Fruit fly (Drosophila melanogaster) whole organism, embryonic: ENCODE measurements around the gene CG1161.
A peak's percentile ranks its signal among the peaks of the same experiment; 100 is the strongest.

ENCODE experiments used
- Awh ChIP-seq: fragments of 200-800 bp; sonication (Bioruptor generic); IDR thresholded peaks from 2 replicates; pipeline ENCODE4, ENCODE4 v1.3.6; 2022; ENCODE audit warnings: missing biosample characterization, missing genetic modification characterization
- BEAF-32 ChIP-seq: fragments of 200-800 bp; sonication (Bioruptor generic); optimal IDR thresholded peaks from 3 replicates; lab custom pipeline; 2017; ENCODE audit warnings: missing biosample characterization, missing genetic modification characterization, mild to moderate bottlenecking, moderate library complexity, missing genetic modification reagents
- BtbVII ChIP-seq: fragments of 200-800 bp; sonication (Bioruptor generic); optimal IDR thresholded peaks from 3 replicates; lab custom pipeline; 2017; ENCODE audit warnings: missing biosample characterization, mild to moderate bottlenecking, missing genetic modification characterization
- CG10209 ChIP-seq: fragments of 200-800 bp; sonication (Bioruptor generic); optimal IDR thresholded peaks from 3 replicates; lab custom pipeline; 2017; ENCODE audit warnings: missing biosample characterization, mild to moderate bottlenecking, missing genetic modification characterization, missing genetic modification reagents
- CG10267 ChIP-seq: fragments of 200-800 bp; sonication (Bioruptor generic); optimal IDR thresholded peaks from 2 replicates; lab custom pipeline; 2018; ENCODE audit warnings: missing biosample characterization, mild to moderate bottlenecking, missing genetic modification characterization, moderate library complexity
- CG10654 ChIP-seq: fragments of 200-800 bp; sonication (Bioruptor generic); optimal IDR thresholded peaks from 2 replicates; lab custom pipeline; 2016; ENCODE audit warnings: missing biosample characterization, missing genetic modification characterization
- CG11247 ChIP-seq: fragments of 200-800 bp; sonication (Bioruptor generic); IDR thresholded peaks from 2 replicates; pipeline ENCODE4 v1.3.6; 2022; ENCODE audit warnings: missing biosample characterization, missing genetic modification characterization
- CG11695 ChIP-seq: fragments of 200-800 bp; sonication (Bioruptor generic); IDR thresholded peaks from 3 replicates; pipeline ENCODE4 v1.3.6; 2022; ENCODE audit warnings: missing biosample characterization, missing genetic modification characterization
- CG12071 ChIP-seq: fragments of 200-800 bp; sonication (Bioruptor generic); optimal IDR thresholded peaks from 3 replicates; lab custom pipeline; 2018; ENCODE audit warnings: missing biosample characterization, mild to moderate bottlenecking, missing genetic modification characterization
- CG12104 ChIP-seq: fragments of 200-800 bp; sonication (Bioruptor generic); optimal IDR thresholded peaks from 3 replicates; lab custom pipeline; 2016; ENCODE audit warnings: missing biosample characterization, missing genetic modification characterization
- CG1603 ChIP-seq: fragments of 200-800 bp; sonication (Bioruptor generic); optimal IDR thresholded peaks from 2 replicates; lab custom pipeline; 2019; ENCODE audit warnings: missing biosample characterization, mild to moderate bottlenecking, missing genetic modification characterization, moderate library complexity
- CG2116 ChIP-seq: fragments of 200-800 bp; sonication (Bioruptor generic); optimal IDR thresholded peaks from 3 replicates; lab custom pipeline; 2018; ENCODE audit warnings: missing biosample characterization, mild to moderate bottlenecking, missing genetic modification characterization
- CG2678 ChIP-seq: fragments of 200-800 bp; sonication (Bioruptor generic); optimal IDR thresholded peaks from 3 replicates; lab custom pipeline; 2019; ENCODE audit warnings: missing biosample characterization, mild to moderate bottlenecking, missing genetic modification characterization, moderate library complexity
- CG3163 ChIP-seq: fragments of 200-800 bp; sonication (Bioruptor generic); optimal IDR thresholded peaks from 3 replicates; lab custom pipeline; 2016; ENCODE audit warnings: missing biosample characterization, missing genetic modification characterization
- CG3281 ChIP-seq: fragments of 200-800 bp; sonication (Bioruptor generic); optimal IDR thresholded peaks from 3 replicates; lab custom pipeline; 2017; ENCODE audit warnings: missing biosample characterization, mild to moderate bottlenecking, missing genetic modification characterization
- CG3407 ChIP-seq: fragments of 200-800 bp; sonication (Bioruptor generic); optimal IDR thresholded peaks from 2 replicates; lab custom pipeline; 2018; ENCODE audit warnings: missing biosample characterization, mild to moderate bottlenecking, missing genetic modification characterization
- CG3726 ChIP-seq: fragments of 200-800 bp; sonication (Bioruptor generic); IDR thresholded peaks from 3 replicates; pipeline ENCODE4, ENCODE4 v1.3.6; 2022; ENCODE audit warnings: missing biosample characterization, missing genetic modification characterization
- CG4707 ChIP-seq: fragments of 200-800 bp; sonication (Bioruptor generic); optimal IDR thresholded peaks from 2 replicates; lab custom pipeline; 2018; ENCODE audit warnings: missing biosample characterization, mild to moderate bottlenecking, missing genetic modification characterization, moderate library complexity
- CG4854 ChIP-seq: fragments of 200-800 bp; sonication (Bioruptor generic); optimal IDR thresholded peaks from 2 replicates; lab custom pipeline; 2016; ENCODE audit warnings: missing biosample characterization, missing genetic modification characterization, inconsistent platforms
- CG6765 ChIP-seq: fragments of 200-800 bp; sonication (Bioruptor generic); optimal IDR thresholded peaks from 3 replicates; lab custom pipeline; 2017; ENCODE audit warnings: missing biosample characterization, mild to moderate bottlenecking, missing genetic modification characterization
- CG7745 ChIP-seq: fragments of 200-800 bp; sonication (Bioruptor generic); optimal IDR thresholded peaks from 2 replicates; lab custom pipeline; 2018; ENCODE audit warnings: missing biosample characterization, mild to moderate bottlenecking, missing genetic modification characterization, moderate library complexity
- CG7839 ChIP-seq: fragments of 200-800 bp; sonication (Bioruptor generic); optimal IDR thresholded peaks from 3 replicates; lab custom pipeline; 2018; ENCODE audit warnings: missing biosample characterization, mild to moderate bottlenecking, missing genetic modification characterization, moderate library complexity
- CG8089 ChIP-seq: fragments of 200-800 bp; sonication (Bioruptor generic); optimal IDR thresholded peaks from 3 replicates; lab custom pipeline; 2016; ENCODE audit warnings: missing biosample characterization, missing genetic modification characterization
- CG8924 ChIP-seq: fragments of 200-800 bp; optimal IDR thresholded peaks from 3 replicates; lab custom pipeline; 2019; ENCODE audit warnings: missing biosample characterization, mild to moderate bottlenecking, missing genetic modification characterization, moderate library complexity
- CG9876 ChIP-seq: fragments of 200-800 bp; sonication (Bioruptor generic); optimal IDR thresholded peaks from 2 replicates; lab custom pipeline; 2016; ENCODE audit warnings: missing biosample characterization, missing genetic modification characterization
- D19A ChIP-seq: fragments of 200-800 bp; optimal IDR thresholded peaks from 3 replicates; lab custom pipeline; 2019; ENCODE audit warnings: missing biosample characterization, mild to moderate bottlenecking, missing genetic modification characterization, moderate library complexity
- Doc3 ChIP-seq: fragments of 200-800 bp; sonication (Bioruptor generic); IDR thresholded peaks from 3 replicates; pipeline ENCODE4 v1.3.6; 2022; ENCODE audit warnings: missing biosample characterization, missing genetic modification characterization; ENCODE audit not compliant: partially characterized antibody
- Dp ChIP-seq: fragments of 200-800 bp; sonication (Bioruptor generic); optimal IDR thresholded peaks from 2 replicates; lab custom pipeline; 2018; ENCODE audit warnings: missing biosample characterization, mild to moderate bottlenecking, missing genetic modification characterization, moderate library complexity
- HLHmδ ChIP-seq: fragments of 200-800 bp; sonication (Bioruptor generic); optimal IDR thresholded peaks from 2 replicates; lab custom pipeline; 2018; ENCODE audit warnings: missing biosample characterization, mild to moderate bottlenecking, missing genetic modification characterization, moderate library complexity
- Hand ChIP-seq: fragments of 200-800 bp; sonication (Bioruptor generic); optimal IDR thresholded peaks from 2 replicates; lab custom pipeline; 2017; ENCODE audit warnings: mild to moderate bottlenecking, missing biosample characterization, missing genetic modification reagents, missing genetic modification characterization
- Hr39 ChIP-seq: fragments of >200 bp; optimal IDR thresholded peaks from 2 replicates; lab custom pipeline; 2017
- Hr51 ChIP-seq, 2 experiments: fragments of 200-800 bp; sonication (Bioruptor generic); optimal IDR thresholded peaks; 2 replicates in 1 of 2; 3 replicates in 1 of 2; lab custom pipeline; 2016 to 2018; ENCODE audit warnings: missing biosample characterization in 2 of 2, missing genetic modification characterization in 2 of 2, mild to moderate bottlenecking in 1 of 2, moderate library complexity in 1 of 2
- Oaz ChIP-seq: fragments of 200-800 bp; sonication (Bioruptor generic); IDR thresholded peaks from 2 replicates; pipeline ENCODE4 v1.3.6; 2022; ENCODE audit warnings: missing biosample characterization, missing genetic modification characterization
- Optix ChIP-seq: fragments of 200-800 bp; sonication (Bioruptor generic); IDR thresholded peaks from 3 replicates; pipeline ENCODE4 v1.3.6; 2022; ENCODE audit warnings: missing biosample characterization, missing genetic modification characterization
- Rx ChIP-seq: fragments of 200-800 bp; sonication (Bioruptor generic); IDR thresholded peaks from 2 replicates; pipeline ENCODE4 v1.3.6; 2022; ENCODE audit warnings: missing biosample characterization, missing genetic modification characterization
- Sox102F ChIP-seq: fragments of 200-800 bp; sonication (Bioruptor generic); optimal IDR thresholded peaks from 2 replicates; lab custom pipeline; 2018; ENCODE audit warnings: missing biosample characterization, mild to moderate bottlenecking, missing genetic modification characterization, moderate library complexity
- Sry-δ ChIP-seq: fragments of 200-800 bp; sonication (Bioruptor generic); optimal IDR thresholded peaks from 2 replicates; lab custom pipeline; 2016; ENCODE audit warnings: missing biosample characterization, missing genetic modification characterization
- YL-1 ChIP-seq: fragments of 200-800 bp; sonication (Bioruptor generic); optimal IDR thresholded peaks from 3 replicates; lab custom pipeline; 2017; ENCODE audit warnings: missing biosample characterization, mild to moderate bottlenecking, missing genetic modification characterization
- cad ChIP-seq: fragments of >200 bp; optimal IDR thresholded peaks from 2 replicates; lab custom pipeline; 2017; ENCODE audit warnings: missing biosample characterization, missing genetic modification characterization
- cato ChIP-seq: fragments of 200-800 bp; sonication (Bioruptor generic); optimal IDR thresholded peaks from 2 replicates; lab custom pipeline; 2016; ENCODE audit warnings: missing biosample characterization, missing genetic modification characterization, borderline replicate concordance
- dmrt11E ChIP-seq: fragments of 200-800 bp; sonication (Bioruptor generic); optimal IDR thresholded peaks from 3 replicates; lab custom pipeline; 2018; ENCODE audit warnings: missing biosample characterization, mild to moderate bottlenecking, missing genetic modification characterization, moderate library complexity
- ham ChIP-seq: fragments of 200-800 bp; sonication (Bioruptor generic); IDR thresholded peaks from 2 replicates; pipeline ENCODE4 v1.3.6; 2022; ENCODE audit warnings: missing biosample characterization, missing genetic modification characterization
- hbn ChIP-seq: fragments of 200-800 bp; sonication (Bioruptor generic); IDR thresholded peaks from 2 replicates; pipeline ENCODE4 v1.3.6; 2022; ENCODE audit warnings: missing biosample characterization, missing genetic modification characterization; ENCODE audit not compliant: partially characterized antibody
- luna ChIP-seq: fragments of 200-800 bp; sonication (Bioruptor generic); optimal IDR thresholded peaks from 2 replicates; lab custom pipeline; 2016; ENCODE audit warnings: missing biosample characterization, missing genetic modification characterization
- peb ChIP-seq: fragments of 200-800 bp; sonication (Bioruptor generic); IDR thresholded peaks from 2 replicates; pipeline ENCODE4 v1.3.6; 2022; ENCODE audit warnings: missing biosample characterization, missing genetic modification characterization
- pfk ChIP-seq: fragments of 200-800 bp; sonication (Bioruptor generic); optimal IDR thresholded peaks from 2 replicates; lab custom pipeline; 2018; ENCODE audit warnings: missing biosample characterization, mild to moderate bottlenecking, missing genetic modification characterization, moderate library complexity
- phol ChIP-seq: fragments of 200-800 bp; sonication (Bioruptor generic); optimal IDR thresholded peaks from 3 replicates; lab custom pipeline; 2018; ENCODE audit warnings: missing biosample characterization, mild to moderate bottlenecking, missing genetic modification characterization, moderate library complexity
- wor ChIP-seq: fragments of 200-800 bp; sonication (Bioruptor generic); IDR thresholded peaks from 2 replicates; pipeline ENCODE4 v1.3.6; 2022; ENCODE audit warnings: missing biosample characterization, missing genetic modification characterization
- z ChIP-seq: fragments of 200-800 bp; sonication (Bioruptor generic); IDR thresholded peaks from 3 replicates; pipeline ENCODE4 v1.3.6; 2022; ENCODE audit warnings: missing biosample characterization, missing genetic modification characterization
- zf30C ChIP-seq: fragments of 200-800 bp; sonication (Bioruptor generic); optimal IDR thresholded peaks from 3 replicates; lab custom pipeline; 2018; ENCODE audit warnings: missing biosample characterization, mild to moderate bottlenecking, missing genetic modification characterization
- zfh2 ChIP-seq: fragments of 200-800 bp; sonication (Bioruptor generic); optimal IDR thresholded peaks from 2 replicates; lab custom pipeline; 2016; ENCODE audit warnings: missing biosample characterization, missing genetic modification characterization

CG1161 gene

DNA sequence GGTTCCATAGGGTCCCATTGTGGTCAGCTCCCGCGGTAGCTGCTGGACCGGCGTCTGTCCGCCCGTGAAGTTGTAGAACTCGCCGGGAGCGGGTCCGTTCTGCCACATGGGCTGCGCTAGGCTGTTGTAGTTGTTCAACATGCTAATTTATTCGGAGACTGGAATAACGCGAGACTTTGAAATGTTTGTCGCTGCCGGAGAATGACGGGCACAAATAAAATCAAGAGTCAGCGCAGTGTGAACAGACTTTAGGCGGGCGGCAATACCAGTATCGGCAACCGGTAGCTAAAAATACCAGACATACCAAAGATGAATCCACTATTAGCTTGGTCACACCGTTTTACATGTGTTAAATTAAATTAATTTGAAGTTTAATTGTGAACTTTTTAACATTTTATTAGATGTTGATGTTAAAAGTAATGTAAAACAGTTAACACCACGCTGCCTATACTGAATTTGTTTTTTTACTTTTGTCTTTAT, 3.1 kb downstream of the CG1161 start, which contains the start of gene Prosbeta7 (continued):
- TF ChIP-seq cato (GFP tag; lab: Kevin White, UChicago): no peak
- no peak for TF ChIP-seq CG11247 (GFP tag; lab: Robert Waterston, UW)
- no peak for TF ChIP-seq CG8089 (GFP tag; lab: Kevin White, UChicago)
- TF ChIP-seq luna (GFP tag; lab: Kevin White, UChicago): no peak
- no peak for TF ChIP-seq Hand (GFP tag; lab: Kevin White, UChicago)
- no peak for TF ChIP-seq CG3281 (GFP tag; lab: Kevin White, UChicago)
- TF ChIP-seq BtbVII (GFP tag; lab: Kevin White, UChicago): no peak
- TF ChIP-seq CG11695 (GFP tag; lab: Robert Waterston, UW): no peak
- peak; percentile 5 for TF ChIP-seq Sry-δ (GFP tag; lab: Kevin White, UChicago)
- peak; percentile 39 for TF ChIP-seq YL-1 (GFP tag; lab: Kevin White, UChicago)
- no peak for TF ChIP-seq CG10209 (GFP tag; lab: Kevin White, UChicago)
- TF ChIP-seq dmrt11E (tag; lab: Kevin White, UChicago): no peak
- no peak for TF ChIP-seq z
- peak; percentile 26 for TF ChIP-seq CG10267 (tag; lab: Kevin White, UChicago)
- TF ChIP-seq ham (GFP tag; lab: Robert Waterston, UW): no peak
- no peak for TF ChIP-seq Rx (GFP tag; lab: Robert Waterston, UW)
- peak; percentile 52 for TF ChIP-seq Dp (GFP tag; lab: Kevin White, UChicago)
- TF ChIP-seq Optix (GFP tag; lab: Robert Waterston, UW): no peak
- TF ChIP-seq Oaz (GFP tag; lab: Robert Waterston, UW): no peak
- TF ChIP-seq HLHmδ (GFP tag; lab: Kevin White, UChicago): no peak
- peak; percentile 12 for TF ChIP-seq CG7745 (tag; lab: Kevin White, UChicago)
- TF ChIP-seq zfh2 (GFP tag; lab: Kevin White, UChicago): no peak
- peak; percentile 76 for TF ChIP-seq hbn (GFP tag; lab: Robert Waterston, UW)
- TF ChIP-seq Hr51 (GFP tag; optimal IDR thresholded peaks at IDR 0.05; lab: Kevin White, UChicago): peak; percentile 1 to 86
- TF ChIP-seq CG3163 (GFP tag; lab: Kevin White, UChicago): no peak
- no peak for TF ChIP-seq wor
- no peak for TF ChIP-seq Sox102F (GFP tag; lab: Kevin White, UChicago)
- TF ChIP-seq CG2678 (tag; lab: Kevin White, UChicago): no peak
- peak; percentile 68 for TF ChIP-seq CG1603 (tag; lab: Kevin White, UChicago)
- TF ChIP-seq CG3726 (GFP tag; lab: Robert Waterston, UW): no peak
- TF ChIP-seq CG3407: no peak
- TF ChIP-seq CG12071 (GFP tag; lab: Kevin White, UChicago): no peak
- no peak for TF ChIP-seq Awh (GFP tag; lab: Robert Waterston, UW)
- TF ChIP-seq D19A: no peak
- TF ChIP-seq zf30C: no peak
- TF ChIP-seq peb (GFP tag; lab: Robert Waterston, UW): no peak
- no peak for TF ChIP-seq CG8924 (tag; lab: Kevin White, UChicago)
- TF ChIP-seq BEAF-32 (GFP tag; lab: Kevin White, UChicago): peak; percentile 52
- peak; percentile 57; the same call in 2 of the 3 replicates for TF ChIP-seq Doc3 (GFP tag; lab: Robert Waterston, UW)
- TF ChIP-seq CG6765 (GFP tag; lab: Kevin White, UChicago): no peak
- TF ChIP-seq CG4707 (GFP tag; lab: Kevin White, UChicago): no peak
- no peak for TF ChIP-seq cad
- TF ChIP-seq CG7839 (tag; lab: Kevin White, UChicago): no peak
- TF ChIP-seq CG4854 (GFP tag; lab: Kevin White, UChicago): no peak
- no peak for TF ChIP-seq CG9876 (GFP tag; lab: Kevin White, UChicago)
- TF ChIP-seq CG10654 (GFP tag; lab: Kevin White, UChicago): no peak
- TF ChIP-seq CG12104 (GFP tag; lab: Kevin White, UChicago): no peak
- no peak for TF ChIP-seq pfk (GFP tag; lab: Kevin White, UChicago)
- peak; percentile 10 for TF ChIP-seq phol
- peak; percentile 46 for TF ChIP-seq CG2116 (GFP tag; lab: Kevin White, UChicago)
- no peak for TF ChIP-seq Hr39
